Fruit fly (Drosophila melanogaster) whole organism, pupa: Measurements from ENCODE around the gene smp-30.

ENCODE experiments used
- CG10348 ChIP-seq: fragments of 200-800 bp; sonication (Bioruptor generic); IDR thresholded peaks from 2 replicates; pipeline ENCODE4 v1.3.6; 2022; ENCODE audit warnings: missing biosample characterization, missing genetic modification characterization
- CG12605 ChIP-seq: fragments of 200-800 bp; sonication (Bioruptor generic); IDR thresholded peaks from 2 replicates; pipeline ENCODE4 v1.3.6; 2022; ENCODE audit warnings: missing biosample characterization, missing genetic modification characterization
- CG14655 ChIP-seq: fragments of 200-800 bp; sonication (Bioruptor generic); optimal IDR thresholded peaks from 3 replicates; lab custom pipeline; 2017; ENCODE audit warnings: mild to moderate bottlenecking, missing biosample characterization, missing genetic modification reagents, missing genetic modification characterization
- CG15710 ChIP-seq: fragments of 200-800 bp; sonication (Bioruptor generic); optimal IDR thresholded peaks from 2 replicates; lab custom pipeline; 2018; ENCODE audit warnings: missing biosample characterization, mild to moderate bottlenecking, missing genetic modification characterization, moderate library complexity
- CG17806 ChIP-seq: fragments of 200-800 bp; sonication (Bioruptor generic); optimal IDR thresholded peaks from 2 replicates; lab custom pipeline; 2018; ENCODE audit warnings: missing biosample characterization, mild to moderate bottlenecking, missing genetic modification characterization, moderate library complexity
- CG34367 ChIP-seq: fragments of 200-800 bp; sonication (Bioruptor generic); optimal IDR thresholded peaks from 2 replicates; lab custom pipeline; 2018; ENCODE audit warnings: missing biosample characterization, mild to moderate bottlenecking, missing genetic modification characterization
- CG4496 ChIP-seq: fragments of 200-800 bp; sonication (Bioruptor generic); IDR thresholded peaks from 3 replicates; pipeline ENCODE4 v1.3.6; 2022; ENCODE audit warnings: missing biosample characterization, missing genetic modification characterization
- CG8159 ChIP-seq: fragments of 200-800 bp; sonication (Bioruptor generic); optimal IDR thresholded peaks from 3 replicates; lab custom pipeline; 2018; ENCODE audit warnings: missing biosample characterization, mild to moderate bottlenecking, missing genetic modification characterization, moderate library complexity
- D1 ChIP-seq: fragments of 200-800 bp; sonication (Bioruptor generic); optimal IDR thresholded peaks from 2 replicates; lab custom pipeline; 2018; ENCODE audit warnings: missing biosample characterization, mild to moderate bottlenecking, missing genetic modification characterization, moderate library complexity
- Ets98B ChIP-seq: fragments of 200-800 bp; sonication (Bioruptor generic); IDR thresholded peaks from 2 replicates; pipeline ENCODE4 v1.3.6; 2022; ENCODE audit warnings: missing biosample characterization, missing genetic modification characterization
- Pif1A ChIP-seq: fragments of 200-800 bp; sonication (Bioruptor generic); optimal IDR thresholded peaks from 3 replicates; lab custom pipeline; 2016; ENCODE audit warnings: missing biosample characterization, missing genetic modification characterization
- gl ChIP-seq: fragments of 200-800 bp; sonication (Bioruptor generic); optimal IDR thresholded peaks from 2 replicates; lab custom pipeline; 2018; ENCODE audit warnings: missing biosample characterization, mild to moderate bottlenecking, missing genetic modification characterization

DNA sequence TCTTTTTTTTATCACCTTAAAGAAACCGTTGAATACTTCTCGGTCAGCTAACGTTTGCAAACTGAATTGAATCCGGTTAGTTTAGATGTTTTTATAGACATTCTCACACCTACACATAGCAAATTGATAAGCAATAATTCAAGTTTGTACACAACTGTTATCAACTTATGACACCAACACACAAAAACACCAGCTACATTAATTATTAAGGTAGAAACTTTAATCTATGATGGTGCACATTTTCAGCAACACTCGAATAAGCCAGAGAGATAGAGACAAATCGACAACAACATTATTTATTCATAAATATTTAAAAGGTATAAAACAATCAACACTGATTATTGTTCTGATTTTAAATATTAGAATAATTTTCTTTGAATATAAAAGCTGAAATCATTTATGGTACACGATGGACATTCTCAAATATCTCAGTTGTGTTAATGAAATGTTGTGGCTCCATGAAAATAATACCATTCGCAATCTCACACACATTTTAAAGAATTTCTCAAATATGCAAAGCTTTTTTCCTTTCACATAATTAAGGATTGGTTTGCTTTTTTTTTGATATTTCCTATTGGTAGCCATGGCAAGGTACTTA lies 3.7 kb downstream of the smp-30 start:
- TF ChIP-seq Ets98B (GFP tag; lab: Robert Waterston, UW) (no peak), CG17806 (no peak), CG15710 (tag; lab: Kevin White, UChicago) (no peak), gl (tag; lab: Kevin White, UChicago) (no peak), CG10348 (GFP tag; lab: Robert Waterston, UW) (no peak), Pif1A (GFP tag; lab: Kevin White, UChicago) (no peak), CG14655 (GFP tag; lab: Kevin White, UChicago) (no peak), CG4496 (GFP tag; lab: Robert Waterston, UW) (no peak), CG34367 (tag; lab: Kevin White, UChicago) (no peak), CG12605 (no peak), D1 (tag; lab: Kevin White, UChicago) (no peak), CG8159 (tag; lab: Kevin White, UChicago) (no peak)
